Fruit fly (Drosophila melanogaster): ENCODE data around the gene bves.

dm6 chrX:21127267-21127666 is 73.5 kb downstream of the bves start:
- TF ChIP-seq kay (GFP tag; ENCODE audit: borderline replicate concordance) (no peak), CG11617 (GFP tag; optimal IDR thresholded peaks at IDR 0.05) (no peak), Mnt (GFP tag; optimal IDR thresholded peaks at IDR 0.05) (no peak), Crg-1 (GFP tag; optimal IDR thresholded peaks at IDR 0.05) (no peak), CG7101 (tag; optimal IDR thresholded peaks at IDR 0.05) (no peak), CG33017 (tag; optimal IDR thresholded peaks at IDR 0.05) (no peak), Clk (GFP tag; optimal IDR thresholded peaks at IDR 0.05) (no peak), Hr96 (GFP tag; optimal IDR thresholded peaks at IDR 0.05) (no peak), pad (GFP tag; optimal IDR thresholded peaks at IDR 0.05) (no peak), CG14711 (tag; optimal IDR thresholded peaks at IDR 0.05) (no peak), toe (GFP tag; optimal IDR thresholded peaks at IDR 0.05) (no peak), CG1620 (GFP tag; optimal IDR thresholded peaks at IDR 0.05) (no peak)

All from whole organism, adult.